Worm (Caenorhabditis elegans): ENCODE measurements around the gene C41C4.9.
A peak's percentile ranks its signal among the peaks of the same experiment; 100 is the strongest.

C41C4.9 gene

DNA sequence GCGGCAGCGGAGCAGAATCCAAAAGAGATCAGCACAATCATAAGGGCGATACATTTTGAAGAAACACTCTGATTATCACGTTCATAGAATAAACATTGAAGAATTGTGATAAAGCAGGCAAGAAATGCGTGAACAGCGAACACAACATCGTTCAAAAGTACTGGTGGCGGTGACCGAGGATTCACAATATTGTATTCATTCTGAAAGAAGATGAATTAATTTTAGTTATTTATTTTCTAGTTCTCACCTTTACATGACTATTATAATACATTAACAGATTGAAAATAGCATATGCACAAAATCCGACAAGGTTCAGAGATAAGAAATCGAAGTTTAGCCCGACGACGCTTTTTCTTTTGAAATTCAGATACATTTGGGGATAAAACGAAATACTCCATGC lies 28.5 kb downstream of the C41C4.9 start:
- TF ChIP-seq nhr-23 (tag; optimal IDR thresholded peaks at IDR 0.05) (no peak), skn-1 (tag; optimal IDR thresholded peaks at IDR 0.05) (no peak), fkh-10 (GFP tag; optimal IDR thresholded peaks at IDR 0.05) (no peak), sea-2 (GFP tag; optimal IDR thresholded peaks at IDR 0.05) (no peak)

DNA sequence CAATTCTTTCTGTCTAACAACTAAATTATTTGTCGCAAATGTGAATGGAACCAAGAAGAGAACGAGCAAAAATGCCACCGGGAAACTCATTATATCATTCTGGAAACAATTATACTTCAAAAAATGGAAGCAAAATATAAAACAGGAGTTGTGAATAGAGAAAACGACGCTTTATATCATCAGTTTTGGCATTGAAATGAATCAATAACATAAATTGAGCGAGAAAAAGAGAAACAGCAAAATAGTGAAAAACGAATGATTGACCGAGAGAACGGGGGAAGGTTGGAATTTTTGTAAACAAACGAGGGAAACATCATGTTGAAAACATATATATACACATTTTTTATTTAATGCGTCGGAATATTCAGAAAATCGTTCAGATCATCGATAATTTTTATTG lies 29.4 kb downstream of the C41C4.9 start, which contains the start of gene ctns-1:
ctns-1 (minus strand) TSS at position 101 of the 400 bp plus-strand sequence.
- no peak for TF ChIP-seq nhr-25 (tag; optimal IDR thresholded peaks at IDR 0.05)
- peak; percentile 30 for TF ChIP-seq pha-4 (tag; optimal IDR thresholded peaks at IDR 0.05)

DNA sequence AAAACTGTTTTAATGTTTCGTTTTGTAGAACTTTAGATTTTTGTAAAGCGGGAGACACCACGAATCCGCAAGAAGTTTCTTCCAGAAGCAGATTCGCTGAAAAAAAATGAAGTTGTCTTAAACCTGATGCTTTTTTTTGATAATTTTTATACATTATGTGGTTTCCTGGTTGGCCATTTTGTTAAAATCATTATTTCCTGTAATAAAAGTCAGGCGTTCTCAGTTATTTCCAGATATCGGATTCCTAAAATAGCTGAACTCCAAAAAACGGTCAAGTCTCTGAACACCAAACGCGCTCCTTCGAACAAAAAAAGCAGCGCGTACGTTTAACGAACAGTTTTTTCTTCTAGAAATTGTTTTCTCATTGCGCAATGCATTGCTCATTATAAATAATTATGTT lies 29.9 kb downstream of the C41C4.9 start:
- TF ChIP-seq pha-4 (tag; optimal IDR thresholded peaks at IDR 0.05) (peak; percentile 53), R02D3.7 (tag; optimal IDR thresholded peaks at IDR 0.05) (no peak), lin-15B (tag; optimal IDR thresholded peaks at IDR 0.05) (peak; percentile 31), mdl-1 (tag; optimal IDR thresholded peaks at IDR 0.05) (no peak), nfya-1 (tag; optimal IDR thresholded peaks at IDR 0.05; ENCODE audit: insufficient read depth) (peak; percentile 26), nhr-25 (tag; optimal IDR thresholded peaks at IDR 0.05) (peak; percentile 16), snpc-4 (tag; optimal IDR thresholded peaks at IDR 0.05) (peak; percentile 14)

DNA sequence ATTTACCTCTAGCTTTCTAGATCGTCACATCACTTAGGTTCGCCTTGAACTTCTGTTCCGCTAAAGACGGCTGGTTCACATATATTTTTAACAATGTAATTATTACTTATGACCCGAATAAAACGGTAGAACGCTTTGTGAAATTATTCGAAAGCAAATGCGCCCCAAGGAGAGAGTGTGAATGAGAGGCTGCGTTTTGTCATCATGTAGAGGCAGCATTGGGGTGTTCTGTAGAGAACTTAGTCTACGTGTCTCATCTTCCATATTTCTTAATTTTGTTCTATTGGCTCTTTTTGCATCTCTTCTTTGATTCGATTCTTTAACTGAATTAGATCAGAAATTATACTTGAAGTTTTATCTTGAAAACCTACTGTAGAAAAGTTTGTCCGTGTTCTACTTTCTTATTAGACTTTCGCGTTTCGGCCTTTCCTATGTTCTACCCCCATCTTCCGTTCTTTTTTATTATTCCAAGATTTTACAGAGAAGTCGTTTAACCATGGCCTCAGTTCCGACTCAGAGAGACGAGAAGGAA lies 30.6 kb downstream of the C41C4.9 start, which contains the start of gene cdc-48.2:
cdc-48.2 (plus strand) TSS at position 482 of the 532 bp plus-strand sequence.
- no peak for TF ChIP-seq R02D3.7 (tag; optimal IDR thresholded peaks at IDR 0.05)
- TF ChIP-seq nhr-25 (tag; optimal IDR thresholded peaks at IDR 0.05) = no peak
- TF ChIP-seq nfya-1 (tag; optimal IDR thresholded peaks at IDR 0.05; ENCODE audit: insufficient read depth) = peak; percentile 27
- TF ChIP-seq lin-15B (tag; optimal IDR thresholded peaks at IDR 0.05) = peak; percentile 34
- no peak for TF ChIP-seq fkh-2 (tag; optimal IDR thresholded peaks at IDR 0.05)
- TF ChIP-seq lin-39 (tag; optimal IDR thresholded peaks at IDR 0.05) = no peak
- TF ChIP-seq nhr-77 (tag; optimal IDR thresholded peaks at IDR 0.05) = no peak
- no peak for TF ChIP-seq nhr-67 (tag; optimal IDR thresholded peaks at IDR 0.05)
- no peak for TF ChIP-seq elt-1 (tag; optimal IDR thresholded peaks at IDR 0.05)
- no peak for TF ChIP-seq nhr-43 (tag; optimal IDR thresholded peaks at IDR 0.05; ENCODE audit: poor library complexity, severe bottlenecking)
- TF ChIP-seq nhr-28 (tag; optimal IDR thresholded peaks at IDR 0.05) = no peak
- TF ChIP-seq pha-4 (tag; optimal IDR thresholded peaks at IDR 0.05) = peak; percentile 2
- no peak for TF ChIP-seq egl-5 (tag; optimal IDR thresholded peaks at IDR 0.05)
- TF ChIP-seq eor-1 (tag; optimal IDR thresholded peaks at IDR 0.05) = no peak
- peak; percentile 90 for TF ChIP-seq skn-1 (tag; optimal IDR thresholded peaks at IDR 0.05)
- no peak for TF ChIP-seq fkh-10 (GFP tag; optimal IDR thresholded peaks at IDR 0.05)
- no peak for TF ChIP-seq unc-39 (tag; optimal IDR thresholded peaks at IDR 0.05)
- TF ChIP-seq mml-1 (tag; optimal IDR thresholded peaks at IDR 0.05) = no peak
- no peak for TF ChIP-seq snpc-4 (tag; optimal IDR thresholded peaks at IDR 0.05)
- TF ChIP-seq zag-1 (tag; optimal IDR thresholded peaks at IDR 0.05) = no peak
- TF ChIP-seq ceh-82 (tag; optimal IDR thresholded peaks at IDR 0.05) = no peak

DNA sequence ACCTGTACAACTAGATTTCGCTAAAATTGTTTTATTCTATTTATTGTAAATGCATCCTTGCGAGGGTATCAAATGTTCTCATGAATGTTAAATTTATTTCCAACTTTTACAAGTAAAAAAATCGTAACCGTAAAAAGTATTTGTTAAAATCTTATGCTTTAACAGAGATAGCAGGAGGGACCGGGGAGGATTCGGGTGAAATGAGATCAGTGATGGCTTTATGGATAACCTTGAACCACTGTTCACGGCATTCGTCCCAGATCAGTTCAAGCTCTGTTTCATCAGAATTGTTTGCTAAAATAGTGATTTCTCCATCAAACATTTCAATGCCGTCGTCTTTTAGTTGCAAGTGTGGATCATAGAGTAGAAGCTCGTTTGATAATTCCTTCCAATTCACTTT lies 33.7 kb downstream of the C41C4.9 start:
- TF ChIP-seq egl-5 (tag; optimal IDR thresholded peaks at IDR 0.05) (no peak), snpc-4 (tag; optimal IDR thresholded peaks at IDR 0.05) (no peak), nhr-12 (tag; optimal IDR thresholded peaks at IDR 0.05) (no peak)

DNA sequence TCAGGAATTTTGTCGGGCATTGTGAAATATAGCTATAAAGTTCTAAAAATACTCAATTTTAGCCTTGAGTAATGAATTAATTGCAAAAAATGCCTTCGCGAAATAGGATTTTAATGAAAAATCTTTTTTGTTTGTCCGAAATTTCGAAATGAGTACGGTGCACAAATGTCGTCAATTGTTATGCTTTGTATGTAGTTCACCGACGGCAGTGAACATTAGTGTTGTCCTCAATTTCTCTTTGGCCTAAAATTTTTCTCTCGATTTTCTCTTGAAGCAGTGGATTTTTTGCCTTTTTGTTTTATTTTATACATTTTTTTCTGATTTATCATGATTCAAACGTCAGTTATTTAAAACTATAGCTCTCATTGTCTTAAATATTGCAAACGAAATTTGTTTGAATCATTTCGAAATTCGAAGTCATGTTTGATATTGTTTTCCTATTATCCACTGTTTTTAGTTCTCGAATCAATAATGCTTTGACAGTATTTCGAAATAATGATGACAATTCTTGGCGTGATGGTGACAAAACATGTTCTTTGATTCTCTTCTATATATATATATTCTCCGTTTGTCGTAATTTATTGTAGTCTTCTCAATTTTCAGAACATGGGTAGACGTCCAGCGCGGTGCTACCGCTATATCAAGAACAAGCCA lies 36.0 kb downstream of the C41C4.9 start, which contains the start of the genes ints-11 and rpl-10:
ints-11 (minus strand) TSS at position 201 of the 654 bp plus-strand sequence.
rpl-10 (plus strand) TSS at position 604 of the 654 bp plus-strand sequence.
- TF ChIP-seq pha-4 (tag; optimal IDR thresholded peaks at IDR 0.05) (peak; percentile 81), nhr-12 (tag; optimal IDR thresholded peaks at IDR 0.05) (no peak), fkh-2 (tag; optimal IDR thresholded peaks at IDR 0.05) (no peak), nhr-28 (tag; optimal IDR thresholded peaks at IDR 0.05) (no peak), R02D3.7 (tag; optimal IDR thresholded peaks at IDR 0.05) (no peak), zag-1 (tag; optimal IDR thresholded peaks at IDR 0.05) (no peak), ceh-16 (tag; optimal IDR thresholded peaks at IDR 0.05) (no peak), sea-2 (GFP tag; optimal IDR thresholded peaks at IDR 0.05) (no peak), nfya-1 (tag; optimal IDR thresholded peaks at IDR 0.05; ENCODE audit: insufficient read depth) (peak; percentile 86), unc-62 (GFP tag; optimal IDR thresholded peaks at IDR 0.05) (no peak), pqm-1 (tag; optimal IDR thresholded peaks at IDR 0.05) (no peak), nhr-237 (tag; optimal IDR thresholded peaks at IDR 0.05) (no peak), lsy-12 (tag; optimal IDR thresholded peaks at IDR 0.05) (no peak), nhr-25 (tag; optimal IDR thresholded peaks at IDR 0.05) (peak; percentile 45), elt-2 (tag; optimal IDR thresholded peaks at IDR 0.05) (peak; percentile 31), mdl-1 (tag; optimal IDR thresholded peaks at IDR 0.05) (no peak), snpc-4 (tag; optimal IDR thresholded peaks at IDR 0.05) (peak; percentile 23), ama-1 (optimal IDR thresholded peaks at IDR 0.05) (no peak), nhr-43 (tag; optimal IDR thresholded peaks at IDR 0.05; ENCODE audit: poor library complexity, severe bottlenecking) (no peak), ztf-4 (tag; optimal IDR thresholded peaks at IDR 0.05) (no peak), lin-39 (tag; optimal IDR thresholded peaks at IDR 0.05) (peak; percentile 29), unc-39 (tag; optimal IDR thresholded peaks at IDR 0.05) (no peak), ZK546.5 (tag; optimal IDR thresholded peaks at IDR 0.05) (no peak), hmg-11 (tag; optimal IDR thresholded peaks at IDR 0.05) (peak; percentile 44), nhr-23 (tag; optimal IDR thresholded peaks at IDR 0.05) (peak; percentile 71), ceh-28 (tag; optimal IDR thresholded peaks at IDR 0.05) (no peak), tbx-2 (tag; optimal IDR thresholded peaks at IDR 0.05) (no peak), lin-15B (tag; optimal IDR thresholded peaks at IDR 0.05) (peak; percentile 84)

Data from whole organism, L3 larva.